Worm (Caenorhabditis elegans) whole organism, L3 larva: ENCODE measurements around the gene phf-32.

Experiments used
- ama-1 ChIP-seq: fragments of 150-350 bp; optimal IDR thresholded peaks from 2 replicates; lab custom pipeline; 2018
- egl-27 ChIP-seq: sonication (generic microtip); optimal IDR thresholded peaks from 4 replicates; lab custom pipeline; 2017; ENCODE audit warnings: missing biosample characterization, missing genetic modification reagents, missing genetic modification characterization
- fkh-10 ChIP-seq: sonication (generic microtip); optimal IDR thresholded peaks from 2 replicates; lab custom pipeline; 2017; ENCODE audit warnings: missing biosample characterization, missing genetic modification reagents, missing genetic modification characterization
- nhr-12 ChIP-seq: fragments of 150-350 bp; optimal IDR thresholded peaks from 2 replicates; lab custom pipeline; 2014; ENCODE audit warnings: missing biosample characterization, missing genetic modification characterization
- nhr-237 ChIP-seq: fragments of 150-350 bp; optimal IDR thresholded peaks from 2 replicates; lab custom pipeline; 2014; ENCODE audit warnings: missing biosample characterization, missing genetic modification characterization
- nhr-76 ChIP-seq: fragments of 150-350 bp; sonication (generic microtip); optimal IDR thresholded peaks from 5 replicates; lab custom pipeline; 2014; ENCODE audit warnings: missing biosample characterization, missing genetic modification characterization
- skn-1 ChIP-seq: fragments of 150-350 bp; optimal IDR thresholded peaks from 2 replicates; lab custom pipeline; 2014; ENCODE audit warnings: missing biosample characterization, missing genetic modification characterization
- unc-62 ChIP-seq: fragments of 150-350 bp; sonication (generic microtip); optimal IDR thresholded peaks from 4 replicates; lab custom pipeline; 2014; ENCODE audit warnings: missing biosample characterization, missing genetic modification reagents, missing genetic modification characterization

- TF ChIP-seq nhr-76 (no peak), unc-62 (no peak), fkh-10 (GFP tag; lab: Kevin White, UChicago) (no peak), nhr-12 (tag; lab: Kevin White, UChicago) (no peak), ama-1 (lab: Kevin White, UChicago) (no peak), skn-1 (tag; lab: Kevin White, UChicago) (no peak), nhr-237 (tag; lab: Kevin White, UChicago) (no peak), egl-27 (tag; lab: Kevin White, UChicago) (no peak)
Observed at ce11 chrX:12321357-12321756, 14.7 kb downstream of the phf-32 start, which contains the start of gene F17A2.13.
